Fruit fly (Drosophila melanogaster) Kc167 (cell line): ENCODE measurements around the gene TwdlD.

ENCODE experiments used
- h ChIP-seq: fragments of >200 bp; optimal IDR thresholded peaks from 3 replicates; lab custom pipeline; 2018; ENCODE audit warnings: missing external identifiers
- insv ChIP-seq: fragments of >200 bp; optimal IDR thresholded peaks from 3 replicates; lab custom pipeline; 2018; ENCODE audit warnings: missing external identifiers
- psq ChIP-seq: fragments of >200 bp; optimal IDR thresholded peaks from 2 replicates; lab custom pipeline; 2017; ENCODE audit warnings: missing external identifiers
- ttk ChIP-seq: sonication (Bioruptor generic); optimal IDR thresholded peaks from 2 replicates; lab custom pipeline; 2017; ENCODE audit warnings: missing external identifiers

DNA sequence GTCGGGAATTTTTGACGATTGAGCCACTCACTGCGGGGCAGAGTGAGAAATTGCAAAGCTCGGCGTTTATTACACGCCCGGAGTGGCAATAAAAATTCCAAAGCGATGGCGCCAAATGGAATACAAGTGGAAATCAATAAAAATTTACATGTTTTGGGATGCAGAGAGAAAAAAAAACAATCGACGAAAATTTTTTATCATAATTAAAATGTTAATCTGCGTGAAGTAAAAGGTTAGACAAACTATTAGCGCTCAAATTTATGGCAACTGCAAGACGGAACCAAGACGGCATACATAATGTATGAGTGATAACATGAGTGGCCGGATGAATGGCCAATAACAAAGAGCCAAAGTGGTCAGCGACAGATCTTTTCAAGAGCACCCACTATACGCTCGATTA, 6.8 kb upstream of the TwdlD start:
- no peak for TF ChIP-seq insv (lab: Kevin White, UChicago)
- no peak for TF ChIP-seq ttk (lab: Kevin White, UChicago)
- no peak for TF ChIP-seq h (lab: Kevin White, UChicago)
- TF ChIP-seq psq (lab: Kevin White, UChicago), result no peak
